Fruit fly (Drosophila melanogaster): ENCODE data around the gene Sfp84E.

DNA sequence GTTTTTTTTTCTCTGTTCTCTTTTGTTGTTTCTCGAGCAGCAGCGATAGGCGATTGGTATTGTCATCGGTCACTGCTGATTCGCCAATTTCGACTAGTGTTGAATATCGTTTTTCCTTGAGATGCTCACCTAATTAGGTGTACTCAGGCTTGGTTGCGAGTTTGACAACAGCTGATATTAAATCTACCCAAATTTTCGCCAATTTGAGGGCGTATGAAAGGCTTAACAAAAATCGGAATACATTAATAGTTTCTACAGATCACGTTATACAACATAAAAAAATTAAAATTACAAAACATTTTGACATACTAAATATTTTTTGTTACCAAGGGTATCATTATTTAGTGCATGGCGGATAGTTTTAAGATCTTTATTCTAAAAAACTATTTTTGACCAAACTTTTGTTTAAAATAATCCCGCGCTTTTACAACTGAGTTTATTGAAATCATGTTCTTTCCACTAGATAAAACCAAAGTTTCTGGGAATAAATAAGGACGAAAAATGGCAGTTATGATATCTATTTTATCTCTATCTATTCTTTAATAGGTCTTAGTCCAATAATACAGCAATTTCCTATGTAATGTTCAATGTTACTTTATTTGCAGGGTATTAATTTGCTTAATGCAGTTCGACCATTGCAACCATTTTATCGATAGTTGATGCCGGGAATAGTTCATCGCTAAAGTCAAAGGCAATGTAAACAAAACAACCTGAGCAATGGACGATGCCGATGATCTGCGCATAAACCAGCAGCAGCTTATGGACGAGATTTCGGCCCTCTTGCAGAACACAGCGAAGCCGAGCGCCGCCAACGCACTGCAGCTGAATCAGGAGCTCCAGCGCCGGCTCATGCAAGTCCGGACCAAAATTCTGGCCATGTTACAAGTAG is 33.2 kb upstream of the Sfp84E start, which contains the start of the genes CG10435 and Pbp95:
- TF ChIP-seq CTCF (optimal IDR thresholded peaks at IDR 0.05) (no peak), CG8478 (optimal IDR thresholded peaks at IDR 0.05) (no peak)
